Worm (Caenorhabditis elegans) whole organism, young adult: ENCODE data around the gene bath-37.
A peak's percentile ranks its signal among the peaks of the same experiment; 100 is the strongest.

Experiments used
- B0019.2 ChIP-seq: fragments of 200-800 bp; sonication (Bioruptor generic); conservative IDR thresholded peaks from 2 replicates; pipeline ENCODE4 v1.3.6; 2022; ENCODE audit warnings: missing genetic modification reagents, missing genetic modification characterization, missing compliant biosample characterization
- B0336.3 ChIP-seq: fragments of 200-800 bp; sonication (Bioruptor generic); IDR thresholded peaks from 2 replicates; pipeline ENCODE4 v1.3.6; 2022; ENCODE audit warnings: missing genetic modification characterization, missing compliant biosample characterization
- F33H1.4 ChIP-seq: fragments of 200-800 bp; sonication (Bioruptor generic); IDR thresholded peaks from 2 replicates; pipeline ENCODE4 v1.3.6; 2022; ENCODE audit warnings: missing genetic modification reagents, missing genetic modification characterization, missing compliant biosample characterization
- F37B4.10 ChIP-seq: fragments of 200-800 bp; sonication (Bioruptor generic); IDR thresholded peaks from 2 replicates; pipeline ENCODE4 v1.3.6; 2022; ENCODE audit warnings: missing genetic modification characterization, missing compliant biosample characterization
- F52B5.7 ChIP-seq: sonication (generic microtip); optimal IDR thresholded peaks from 2 replicates; lab custom pipeline; 2016; ENCODE audit warnings: mild to moderate bottlenecking, missing genetic modification characterization, missing compliant biosample characterization
- T07F8.4 ChIP-seq: sonication (generic microtip); optimal IDR thresholded peaks from 2 replicates; lab custom pipeline; 2016; ENCODE audit warnings: mild to moderate bottlenecking, missing genetic modification characterization, moderate library complexity, missing compliant biosample characterization
- T26A5.8 ChIP-seq: sonication (generic microtip); optimal IDR thresholded peaks from 2 replicates; lab custom pipeline; 2016; ENCODE audit warnings: missing genetic modification characterization, missing compliant biosample characterization
- Y53F4B.3 ChIP-seq: fragments of 200-800 bp; sonication (Bioruptor generic); IDR thresholded peaks from 2 replicates; pipeline ENCODE4 v1.3.6; 2022; ENCODE audit warnings: missing genetic modification reagents, missing genetic modification characterization, missing compliant biosample characterization
- Y53G8AR.9 ChIP-seq: fragments of 200-800 bp; sonication (Bioruptor generic); conservative IDR thresholded peaks from 2 replicates; pipeline ENCODE4 v1.3.6; 2022; ENCODE audit warnings: missing genetic modification reagents, missing genetic modification characterization, missing compliant biosample characterization
- Y56A3A.18 ChIP-seq: fragments of 200-800 bp; sonication (Bioruptor generic); IDR thresholded peaks from 2 replicates; pipeline ENCODE4 v1.3.6; 2022; ENCODE audit warnings: missing genetic modification reagents, missing genetic modification characterization, missing compliant biosample characterization
- Y79H2A.3 ChIP-seq: fragments of 200-800 bp; sonication (Bioruptor generic); conservative IDR thresholded peaks from 2 replicates; pipeline ENCODE4 v1.3.6; 2022; ENCODE audit warnings: missing genetic modification reagents, missing genetic modification characterization, missing compliant biosample characterization
- akir-1 ChIP-seq: fragments of 200-800 bp; sonication (Bioruptor generic); optimal IDR thresholded peaks from 2 replicates; lab custom pipeline; 2018; ENCODE audit warnings: mild to moderate bottlenecking, missing genetic modification characterization, moderate library complexity, missing compliant biosample characterization
- ama-1 ChIP-seq, 3 experiments: fragments of 150-350 bp in 1 of 3; sonication (generic microtip) in 2 of 3; optimal IDR thresholded peaks; 2 replicates each; lab custom pipeline; 2014 to 2018; ENCODE audit warnings: missing biosample characterization in 2 of 3, missing genetic modification characterization in 2 of 3, missing genetic modification reagents in 2 of 3
- aptf-3 ChIP-seq: fragments of 200-800 bp; sonication (Bioruptor generic); IDR thresholded peaks from 2 replicates; pipeline ENCODE4 v1.3.6; 2022; ENCODE audit warnings: missing genetic modification characterization, missing compliant biosample characterization
- attf-3 ChIP-seq: fragments of 200-800 bp; sonication (Bioruptor generic); conservative IDR thresholded peaks from 2 replicates; pipeline ENCODE4 v1.3.6; 2022; ENCODE audit warnings: missing genetic modification reagents, missing genetic modification characterization, missing compliant biosample characterization
- cebp-1 ChIP-seq, 2 experiments: fragments of 200-800 bp in 1 of 2; sonication (Bioruptor generic) in 1 of 2; sonication (generic microtip) in 1 of 2; IDR thresholded peaks in 1 of 2; optimal IDR thresholded peaks in 1 of 2; 2 replicates each; pipeline versions ENCODE4 v1.3.6 to Lab custom; 2017 to 2022; ENCODE audit warnings: missing compliant biosample characterization in 2 of 2, missing genetic modification characterization in 2 of 2, mild to moderate bottlenecking in 1 of 2, missing genetic modification reagents in 1 of 2, moderate library complexity in 1 of 2
- ceh-58 ChIP-seq: fragments of 200-800 bp; sonication (Bioruptor generic); IDR thresholded peaks from 2 replicates; pipeline ENCODE4 v1.3.6; 2022; ENCODE audit warnings: missing genetic modification characterization, missing compliant biosample characterization
- chd-7 ChIP-seq: sonication (generic microtip); optimal IDR thresholded peaks from 2 replicates; lab custom pipeline; 2016; ENCODE audit warnings: mild to moderate bottlenecking, missing genetic modification characterization, moderate library complexity, missing compliant biosample characterization
- die-1 ChIP-seq: sonication (generic microtip); optimal IDR thresholded peaks from 2 replicates; lab custom pipeline; 2016; ENCODE audit warnings: missing genotype, mild to moderate bottlenecking, missing genetic modification characterization, missing compliant biosample characterization
- egrh-3 ChIP-seq: fragments of 200-800 bp; sonication (Bioruptor generic); IDR thresholded peaks from 2 replicates; pipeline ENCODE4 v1.3.6; 2022; ENCODE audit warnings: missing genetic modification reagents, missing genetic modification characterization, missing compliant biosample characterization
- ets-4 ChIP-seq: fragments of 200-800 bp; sonication (Bioruptor generic); optimal IDR thresholded peaks from 2 replicates; lab custom pipeline; 2018; ENCODE audit warnings: mild to moderate bottlenecking, missing genetic modification characterization, missing compliant biosample characterization
- hlh-12 ChIP-seq: sonication (generic microtip); optimal IDR thresholded peaks from 2 replicates; lab custom pipeline; 2016; ENCODE audit warnings: missing genetic modification characterization, missing compliant biosample characterization
- hmg-1.2 ChIP-seq: fragments of 200-800 bp; sonication (Bioruptor generic); IDR thresholded peaks from 2 replicates; pipeline ENCODE4 v1.3.6; 2022; ENCODE audit warnings: missing genetic modification reagents, missing genetic modification characterization, missing compliant biosample characterization
- hrde-1 ChIP-seq: sonication (generic microtip); optimal IDR thresholded peaks from 2 replicates; lab custom pipeline; 2016; ENCODE audit warnings: missing genetic modification characterization, mild to moderate bottlenecking, missing compliant biosample characterization, moderate library complexity, missing genotype, missing genetic modification reagents, borderline replicate concordance
- lin-26 ChIP-seq: fragments of 200-800 bp; sonication (Bioruptor generic); IDR thresholded peaks from 2 replicates; pipeline ENCODE4 v1.3.6; 2022; ENCODE audit warnings: missing genetic modification reagents, missing genetic modification characterization, missing compliant biosample characterization
- lsy-27 ChIP-seq: sonication (generic microtip); optimal IDR thresholded peaks from 2 replicates; lab custom pipeline; 2017; ENCODE audit warnings: missing genetic modification characterization, mild to moderate bottlenecking, missing compliant biosample characterization, antibody characterized with exemption, missing genotype, borderline replicate concordance; ENCODE audit not compliant: insufficient read depth
- madf-3 ChIP-seq: fragments of 200-800 bp; sonication (Bioruptor generic); IDR thresholded peaks from 2 replicates; pipeline ENCODE4 v1.3.6; 2022; ENCODE audit warnings: missing genetic modification reagents, missing genetic modification characterization, missing compliant biosample characterization
- madf-6 ChIP-seq: fragments of 200-800 bp; sonication (Bioruptor generic); IDR thresholded peaks from 2 replicates; pipeline ENCODE4 v1.3.6; 2022; ENCODE audit warnings: missing genetic modification reagents, missing genetic modification characterization, missing compliant biosample characterization
- madf-8 ChIP-seq: fragments of 200-800 bp; sonication (Bioruptor generic); conservative IDR thresholded peaks from 2 replicates; pipeline ENCODE4 v1.3.6; 2022; ENCODE audit warnings: missing genetic modification reagents, missing genetic modification characterization, missing compliant biosample characterization
- mxl-1 ChIP-seq: sonication (generic microtip); optimal IDR thresholded peaks from 2 replicates; lab custom pipeline; 2016; ENCODE audit warnings: missing genetic modification characterization, missing compliant biosample characterization
- nhr-90 ChIP-seq: sonication (generic microtip); optimal IDR thresholded peaks from 2 replicates; lab custom pipeline; 2016; ENCODE audit warnings: missing genotype, mild to moderate bottlenecking, missing genetic modification characterization, missing compliant biosample characterization
- pha-4 ChIP-seq: fragments of 150-350 bp; sonication (generic microtip); optimal IDR thresholded peaks from 2 replicates; lab custom pipeline; 2014; ENCODE audit warnings: missing biosample characterization, missing genetic modification reagents, missing genetic modification characterization
- rcor-1 ChIP-seq: fragments of 200-800 bp; sonication (Bioruptor generic); IDR thresholded peaks from 2 replicates; pipeline ENCODE4 v1.3.6; 2022; ENCODE audit warnings: missing genetic modification reagents, missing genetic modification characterization, missing compliant biosample characterization
- snpc-3.4 ChIP-seq: sonication (generic microtip); optimal IDR thresholded peaks from 2 replicates; lab custom pipeline; 2017; ENCODE audit warnings: missing genetic modification characterization, mild to moderate bottlenecking, missing compliant biosample characterization, antibody characterized with exemption, moderate library complexity, missing genotype, missing genetic modification reagents
- tlf-1 ChIP-seq: fragments of 200-800 bp; sonication (Bioruptor generic); optimal IDR thresholded peaks from 2 replicates; lab custom pipeline; 2018; ENCODE audit warnings: mild to moderate bottlenecking, missing genetic modification characterization, missing compliant biosample characterization
- unc-62 ChIP-seq: fragments of 150-350 bp; optimal IDR thresholded peaks from 2 replicates; lab custom pipeline; 2014; ENCODE audit warnings: missing biosample characterization, missing genetic modification reagents, missing genetic modification characterization
- ztf-22 ChIP-seq: fragments of 200-800 bp; sonication (Bioruptor generic); optimal IDR thresholded peaks from 2 replicates; lab custom pipeline; 2018; ENCODE audit warnings: mild to moderate bottlenecking, missing genetic modification characterization, moderate library complexity, missing compliant biosample characterization
- ztf-26 ChIP-seq: sonication (generic microtip); optimal IDR thresholded peaks from 2 replicates; lab custom pipeline; 2017; ENCODE audit warnings: missing genetic modification characterization, missing compliant biosample characterization
- ztf-3 ChIP-seq: fragments of 200-800 bp; sonication (Bioruptor generic); optimal IDR thresholded peaks from 2 replicates; lab custom pipeline; 2018; ENCODE audit warnings: mild to moderate bottlenecking, missing genetic modification characterization, missing compliant biosample characterization

The bath-37 gene

ce11 chrIV:12086498-12086897 is 17.8 kb downstream of the bath-37 start (continued):
- TF ChIP-seq F52B5.7 (tag; lab: Kevin White, UChicago), result peak; percentile 87
- TF ChIP-seq Y53F4B.3 (GFP tag; lab: Robert Waterston, UW), result peak; percentile 77; the same call in 1 of the 2 replicates
- peak; percentile 63 for TF ChIP-seq lsy-27 (tag; lab: Kevin White, UChicago)
- TF ChIP-seq nhr-90 (tag; lab: Kevin White, UChicago), result peak; percentile 94
- TF ChIP-seq madf-8, result 0 out of 2 replicates have a peak, but pooled peaks have one; percentile 29
- TF ChIP-seq ceh-58, result no peak
- peak; percentile 68; the same call in 1 of the 2 replicates for TF ChIP-seq Y53G8AR.9
- TF ChIP-seq mxl-1, result peak; percentile 88
- no peak for TF ChIP-seq ama-1 (optimal IDR thresholded peaks at IDR 0.05; lab: Kevin White, UChicago)
- TF ChIP-seq ama-1 (GFP tag; optimal IDR thresholded peaks at IDR 0.05; lab: Kevin White, UChicago), result peak in 1 of 2 experiments; percentile 75
- TF ChIP-seq B0019.2 (GFP tag; lab: Robert Waterston, UW), result 0 out of 2 replicates have a peak, but pooled peaks have one; percentile 56
- TF ChIP-seq hmg-1.2 (GFP tag; lab: Robert Waterston, UW), result peak; percentile 67
- peak; percentile 74 for TF ChIP-seq madf-6
- peak; percentile 98 for TF ChIP-seq lin-26 (GFP tag; lab: Robert Waterston, UW)
- TF ChIP-seq unc-62, result no peak
- TF ChIP-seq F33H1.4, result peak; percentile 63
- TF ChIP-seq die-1 (tag; lab: Kevin White, UChicago), result peak; percentile 96
- TF ChIP-seq tlf-1, result peak; percentile 79
- 0 out of 2 replicates have a peak, but pooled peaks have one; percentile 54 for TF ChIP-seq madf-3 (GFP tag; lab: Robert Waterston, UW)
- peak; percentile 76 for TF ChIP-seq B0336.3 (GFP tag; lab: Robert Waterston, UW)
- peak; percentile 32 for TF ChIP-seq hlh-12 (tag; lab: Kevin White, UChicago)
- TF ChIP-seq egrh-3 (GFP tag; lab: Robert Waterston, UW), result peak; percentile 59; the same call in 1 of the 2 replicates
- no peak for TF ChIP-seq ztf-22 (GFP tag; lab: Kevin White, UChicago)
- TF ChIP-seq Y79H2A.3 (GFP tag; lab: Robert Waterston, UW), result no peak
- peak; percentile 71 for TF ChIP-seq hrde-1 (tag; lab: Kevin White, UChicago)
- TF ChIP-seq ets-4, result peak; percentile 66
- no peak for TF ChIP-seq cebp-1 (GFP tag; IDR thresholded peaks at IDR 0.05; lab: Robert Waterston, UW)
- TF ChIP-seq cebp-1 (tag; optimal IDR thresholded peaks at IDR 0.05; lab: Kevin White, UChicago), result peak; percentile 79
- peak; percentile 75 for TF ChIP-seq ztf-26 (tag; lab: Kevin White, UChicago)
- peak; percentile 86 for TF ChIP-seq rcor-1
- peak; percentile 76 for TF ChIP-seq T26A5.8 (tag; lab: Kevin White, UChicago)
- TF ChIP-seq akir-1 (GFP tag; lab: Kevin White, UChicago), result no peak
- peak; percentile 67 for TF ChIP-seq snpc-3.4 (tag; lab: Kevin White, UChicago)
- TF ChIP-seq aptf-3, result peak; percentile 91
- TF ChIP-seq chd-7 (tag; lab: Kevin White, UChicago), result peak; percentile 91
- no peak for TF ChIP-seq ztf-3 (GFP tag; lab: Kevin White, UChicago)
- no peak for TF ChIP-seq F37B4.10 (GFP tag; lab: Robert Waterston, UW)
- no peak for TF ChIP-seq pha-4 (tag; lab: Kevin White, UChicago)
- TF ChIP-seq T07F8.4 (tag; lab: Kevin White, UChicago), result peak; percentile 85
- TF ChIP-seq attf-3 (GFP tag; lab: Robert Waterston, UW), result peak; percentile 64
- TF ChIP-seq Y56A3A.18 (GFP tag; lab: Robert Waterston, UW), result peak; percentile 86
